Worm (Caenorhabditis elegans) whole organism, young adult: ENCODE measurements around the gene T03F6.3.

Source experiments
- ZK185.1 ChIP-seq: sonication (generic microtip); optimal IDR thresholded peaks from 2 replicates; lab custom pipeline; 2016; ENCODE audit warnings: mild to moderate bottlenecking, missing genetic modification characterization, missing compliant biosample characterization; ENCODE audit not compliant: poor library complexity, severe bottlenecking
- egrh-3 ChIP-seq: fragments of 200-800 bp; sonication (Bioruptor generic); IDR thresholded peaks from 2 replicates; pipeline ENCODE4 v1.3.6; 2022; ENCODE audit warnings: missing genetic modification reagents, missing genetic modification characterization, missing compliant biosample characterization
- hsf-1 ChIP-seq: fragments of 200-800 bp; sonication (Bioruptor generic); IDR thresholded peaks from 2 replicates; pipeline ENCODE4 v1.3.6; 2022; ENCODE audit warnings: missing genetic modification reagents, missing genetic modification characterization, missing compliant biosample characterization
- snpc-4 ChIP-seq, 5 experiments: fragments of 150-350 bp in 1 of 5; sonication (generic microtip) in 4 of 5; optimal IDR thresholded peaks; 2 replicates each; lab custom pipeline; 2014 to 2018; ENCODE audit warnings: missing genetic modification characterization in 5 of 5, missing biosample characterization in 3 of 5, antibody characterized with exemption in 2 of 5, mild to moderate bottlenecking in 2 of 5, missing compliant biosample characterization in 2 of 5, missing genotype in 2 of 5, moderate library complexity in 2 of 5, missing genetic modification reagents in 1 of 5
- tlf-1 ChIP-seq: fragments of 200-800 bp; sonication (Bioruptor generic); optimal IDR thresholded peaks from 2 replicates; lab custom pipeline; 2018; ENCODE audit warnings: mild to moderate bottlenecking, missing genetic modification characterization, missing compliant biosample characterization

ce11 chrIII:13430162-13430561 is 41.0 kb downstream of the T03F6.3 start, which contains the start of gene trf-1:
- TF ChIP-seq hsf-1 (no peak), tlf-1 (GFP tag; lab: Kevin White, UChicago) (no peak), snpc-4 (GFP tag; optimal IDR thresholded peaks at IDR 0.05; lab: Kevin White, UChicago) (no peak), snpc-4 (tag; optimal IDR thresholded peaks at IDR 0.05; lab: Kevin White, UChicago) (no peak), egrh-3 (GFP tag; lab: Robert Waterston, UW) (no peak), ZK185.1 (tag; lab: Kevin White, UChicago) (no peak)
